Fruit fly (Drosophila melanogaster) whole organism, embryonic: ENCODE measurements around the gene CG32568.

ENCODE experiments used
- Blimp-1 ChIP-seq: fragments of 200-800 bp; sonication (Bioruptor generic); optimal IDR thresholded peaks from 3 replicates; lab custom pipeline; 2018; ENCODE audit warnings: missing biosample characterization, missing genetic modification characterization, mild to moderate bottlenecking, moderate library complexity, missing genetic modification reagents
- CG10543 ChIP-seq: fragments of 200-800 bp; sonication (Bioruptor generic); optimal IDR thresholded peaks from 3 replicates; lab custom pipeline; 2017; ENCODE audit warnings: missing biosample characterization, mild to moderate bottlenecking, missing genetic modification characterization, moderate library complexity
- CG10654 ChIP-seq: fragments of 200-800 bp; sonication (Bioruptor generic); optimal IDR thresholded peaks from 2 replicates; lab custom pipeline; 2016; ENCODE audit warnings: missing biosample characterization, missing genetic modification characterization
- CG14965 ChIP-seq: fragments of 200-800 bp; sonication (Bioruptor generic); optimal IDR thresholded peaks from 2 replicates; lab custom pipeline; 2016; ENCODE audit warnings: missing biosample characterization, missing genetic modification characterization, borderline replicate concordance
- CG15011 ChIP-seq: fragments of 200-800 bp; sonication (Bioruptor generic); optimal IDR thresholded peaks from 3 replicates; lab custom pipeline; 2018; ENCODE audit warnings: missing biosample characterization, mild to moderate bottlenecking, missing genetic modification characterization
- CG17186 ChIP-seq: fragments of 200-800 bp; sonication (Bioruptor generic); optimal IDR thresholded peaks from 3 replicates; lab custom pipeline; 2017; ENCODE audit warnings: missing biosample characterization, missing genetic modification reagents, missing genetic modification characterization
- CG17802 ChIP-seq: fragments of 200-800 bp; sonication (Bioruptor generic); optimal IDR thresholded peaks from 2 replicates; lab custom pipeline; 2018; ENCODE audit warnings: missing biosample characterization, mild to moderate bottlenecking, missing genetic modification characterization, moderate library complexity
- CG1792 ChIP-seq: fragments of 200-800 bp; sonication (Bioruptor generic); optimal IDR thresholded peaks from 2 replicates; lab custom pipeline; 2016; ENCODE audit warnings: missing biosample characterization, missing genetic modification characterization
- CG2889 ChIP-seq: fragments of 200-800 bp; sonication (Bioruptor generic); IDR thresholded peaks from 3 replicates; pipeline ENCODE4 v1.3.6; 2022; ENCODE audit warnings: missing biosample characterization, missing genetic modification characterization
- CG30020 ChIP-seq: fragments of 200-800 bp; optimal IDR thresholded peaks from 2 replicates; lab custom pipeline; 2019; ENCODE audit warnings: missing biosample characterization, mild to moderate bottlenecking, missing genetic modification characterization, moderate library complexity
- CG31224 ChIP-seq: fragments of 200-800 bp; sonication (Bioruptor generic); IDR thresholded peaks from 2 replicates; pipeline ENCODE4 v1.3.6; 2022; ENCODE audit warnings: missing biosample characterization, missing genetic modification characterization
- CG32532 ChIP-seq: fragments of 200-800 bp; sonication (Bioruptor generic); IDR thresholded peaks from 2 replicates; pipeline ENCODE4 v1.3.6; 2022; ENCODE audit warnings: missing biosample characterization, missing genetic modification characterization
- CG32767 ChIP-seq: fragments of 200-800 bp; sonication (Bioruptor generic); IDR thresholded peaks from 2 replicates; pipeline ENCODE4 v1.3.6; 2022; ENCODE audit warnings: missing biosample characterization, missing genetic modification characterization
- CG32772 ChIP-seq: fragments of 200-800 bp; sonication (Bioruptor generic); IDR thresholded peaks from 2 replicates; pipeline ENCODE4 v1.3.6; 2022; ENCODE audit warnings: missing biosample characterization, missing genetic modification characterization
- CG5180 ChIP-seq: fragments of 200-800 bp; sonication (Bioruptor generic); optimal IDR thresholded peaks from 3 replicates; lab custom pipeline; 2017; ENCODE audit warnings: missing biosample characterization, missing genetic modification characterization, mild to moderate bottlenecking, moderate library complexity, missing genetic modification reagents
- CG7839 ChIP-seq: fragments of 200-800 bp; sonication (Bioruptor generic); optimal IDR thresholded peaks from 3 replicates; lab custom pipeline; 2018; ENCODE audit warnings: missing biosample characterization, mild to moderate bottlenecking, missing genetic modification characterization, moderate library complexity
- CG7928 ChIP-seq: fragments of 200-800 bp; sonication (Bioruptor generic); optimal IDR thresholded peaks from 2 replicates; lab custom pipeline; 2017; ENCODE audit warnings: missing biosample characterization, mild to moderate bottlenecking, missing genetic modification characterization
- CG7963 ChIP-seq: fragments of 200-800 bp; sonication (Bioruptor generic); IDR thresholded peaks from 3 replicates; pipeline ENCODE4 v1.3.6; 2022; ENCODE audit warnings: missing biosample characterization, missing genetic modification characterization; ENCODE audit not compliant: partially characterized antibody
- CG8359 ChIP-seq: fragments of 200-800 bp; sonication (Bioruptor generic); optimal IDR thresholded peaks from 2 replicates; lab custom pipeline; 2017; ENCODE audit warnings: missing biosample characterization, mild to moderate bottlenecking, missing genetic modification characterization, borderline replicate concordance
- CG8944 ChIP-seq: fragments of 200-800 bp; sonication (Bioruptor generic); optimal IDR thresholded peaks from 3 replicates; lab custom pipeline; 2016; ENCODE audit warnings: missing biosample characterization, missing genetic modification characterization
- CG9876 ChIP-seq: fragments of 200-800 bp; sonication (Bioruptor generic); optimal IDR thresholded peaks from 2 replicates; lab custom pipeline; 2016; ENCODE audit warnings: missing biosample characterization, missing genetic modification characterization
- Dek ChIP-seq: fragments of 200-800 bp; sonication (Bioruptor generic); optimal IDR thresholded peaks from 3 replicates; lab custom pipeline; 2019; ENCODE audit warnings: missing biosample characterization, mild to moderate bottlenecking, missing genetic modification characterization, moderate library complexity
- Dip2 ChIP-seq: fragments of 200-800 bp; sonication (Bioruptor generic); IDR thresholded peaks from 2 replicates; pipeline ENCODE4 v1.3.6; 2022; ENCODE audit warnings: missing biosample characterization, missing genetic modification characterization
- HLHmδ ChIP-seq: fragments of 200-800 bp; sonication (Bioruptor generic); optimal IDR thresholded peaks from 2 replicates; lab custom pipeline; 2018; ENCODE audit warnings: missing biosample characterization, mild to moderate bottlenecking, missing genetic modification characterization, moderate library complexity
- Hmr ChIP-seq: fragments of 200-800 bp; sonication (Bioruptor generic); optimal IDR thresholded peaks from 3 replicates; lab custom pipeline; 2017; ENCODE audit warnings: mild to moderate bottlenecking, missing biosample characterization, missing genetic modification reagents, missing genetic modification characterization
- Hsf ChIP-seq: fragments of 200-800 bp; sonication (Bioruptor generic); optimal IDR thresholded peaks from 3 replicates; lab custom pipeline; 2016; ENCODE audit warnings: missing biosample characterization, missing genetic modification characterization
- Optix ChIP-seq: fragments of 200-800 bp; sonication (Bioruptor generic); IDR thresholded peaks from 3 replicates; pipeline ENCODE4 v1.3.6; 2022; ENCODE audit warnings: missing biosample characterization, missing genetic modification characterization
- Spps ChIP-seq: fragments of 200-800 bp; sonication (Bioruptor generic); optimal IDR thresholded peaks from 2 replicates; lab custom pipeline; 2018; ENCODE audit warnings: missing biosample characterization, mild to moderate bottlenecking, missing genetic modification characterization
- Stat92E ChIP-seq, 3 experiments: fragments of >200 bp in 2 of 3; fragments of 200-800 bp in 1 of 3; sonication (Bioruptor generic) in 1 of 3; optimal IDR thresholded peaks; 2 replicates each; lab custom pipeline; 2017 to 2019; ENCODE audit warnings: missing biosample characterization in 3 of 3, missing genetic modification characterization in 3 of 3, mild to moderate bottlenecking in 1 of 3, moderate library complexity in 1 of 3
- aop ChIP-seq: fragments of 200-800 bp; sonication (Bioruptor generic); IDR thresholded peaks from 2 replicates; pipeline ENCODE4 v1.3.6; 2022; ENCODE audit warnings: missing biosample characterization, missing genetic modification characterization
- ato ChIP-seq: fragments of 200-800 bp; sonication (Bioruptor generic); IDR thresholded peaks from 2 replicates; pipeline ENCODE4 v1.3.6; 2022; ENCODE audit warnings: missing biosample characterization, missing genetic modification characterization; ENCODE audit not compliant: partially characterized antibody
- btn ChIP-seq: fragments of 200-800 bp; sonication (Bioruptor generic); optimal IDR thresholded peaks from 2 replicates; lab custom pipeline; 2016; ENCODE audit warnings: missing biosample characterization, missing genetic modification characterization
- crc ChIP-seq: fragments of 200-800 bp; sonication (Bioruptor generic); optimal IDR thresholded peaks from 2 replicates; lab custom pipeline; 2016; ENCODE audit warnings: missing biosample characterization, missing genetic modification characterization
- dmrt11E ChIP-seq: fragments of 200-800 bp; sonication (Bioruptor generic); optimal IDR thresholded peaks from 3 replicates; lab custom pipeline; 2018; ENCODE audit warnings: missing biosample characterization, mild to moderate bottlenecking, missing genetic modification characterization, moderate library complexity
- emc ChIP-seq: fragments of 200-800 bp; sonication (Bioruptor generic); optimal IDR thresholded peaks from 2 replicates; lab custom pipeline; 2016; ENCODE audit warnings: missing biosample characterization, missing genetic modification characterization
- exex ChIP-seq: fragments of 200-800 bp; sonication (Bioruptor generic); optimal IDR thresholded peaks from 4 replicates; lab custom pipeline; 2018; ENCODE audit warnings: missing biosample characterization, mild to moderate bottlenecking, missing genetic modification characterization, moderate library complexity
- gce ChIP-seq: fragments of 200-800 bp; sonication (Bioruptor generic); IDR thresholded peaks from 3 replicates; pipeline ENCODE4 v1.3.6; 2022; ENCODE audit warnings: missing biosample characterization, missing genetic modification characterization
- gsb-n ChIP-seq: fragments of 200-800 bp; sonication (Bioruptor generic); optimal IDR thresholded peaks from 3 replicates; lab custom pipeline; 2018; ENCODE audit warnings: missing biosample characterization, mild to moderate bottlenecking, missing genetic modification characterization
- hb ChIP-seq: fragments of 200-800 bp; sonication (Bioruptor generic); IDR thresholded peaks from 3 replicates; pipeline ENCODE4 v1.3.6; 2022; ENCODE audit warnings: missing biosample characterization, missing genetic modification characterization; ENCODE audit not compliant: partially characterized antibody
- insv ChIP-seq, 2 experiments: fragments of 200-800 bp; sonication (Bioruptor generic); optimal IDR thresholded peaks; 3 replicates each; lab custom pipeline; 2016 to 2018; ENCODE audit warnings: missing biosample characterization in 2 of 2, missing genetic modification characterization in 2 of 2
- jumu ChIP-seq: fragments of 200-800 bp; sonication (Bioruptor generic); optimal IDR thresholded peaks from 3 replicates; lab custom pipeline; 2016; ENCODE audit warnings: missing biosample characterization, missing genetic modification characterization
- klu ChIP-seq: fragments of 200-800 bp; sonication (Bioruptor generic); IDR thresholded peaks from 2 replicates; pipeline ENCODE4 v1.3.6; 2022; ENCODE audit warnings: missing biosample characterization, missing genetic modification characterization
- mam ChIP-seq: fragments of 200-800 bp; sonication (Bioruptor generic); optimal IDR thresholded peaks from 3 replicates; lab custom pipeline; 2016; ENCODE audit warnings: missing biosample characterization, missing genetic modification characterization
- ro ChIP-seq: fragments of 200-800 bp; sonication (Bioruptor generic); IDR thresholded peaks from 2 replicates; pipeline ENCODE4 v1.3.6; 2022; ENCODE audit warnings: missing biosample characterization, missing genetic modification characterization
- sc ChIP-seq, 3 experiments: fragments of >200 bp in 2 of 3; fragments of 200-800 bp in 1 of 3; sonication (Bioruptor generic) in 1 of 3; optimal IDR thresholded peaks; 2 replicates in 2 of 3; 3 replicates in 1 of 3; lab custom pipeline; 2017; ENCODE audit warnings: mild to moderate bottlenecking in 1 of 3, missing biosample characterization in 1 of 3, missing genetic modification characterization in 1 of 3, missing genetic modification reagents in 1 of 3
- sd ChIP-seq: fragments of 200-800 bp; sonication (Bioruptor generic); optimal IDR thresholded peaks from 3 replicates; lab custom pipeline; 2018; ENCODE audit warnings: missing biosample characterization, mild to moderate bottlenecking, missing genetic modification characterization, moderate library complexity
- sens ChIP-seq: fragments of 200-800 bp; sonication (Bioruptor generic); peaks from one replicate; lab custom pipeline; 2016; ENCODE audit warnings: missing biosample characterization, missing genetic modification characterization

Gene CG32568

dm6 chrX:16772882-16773827, 32.4 kb downstream of the CG32568 start (continued):
- no peak for TF ChIP-seq Stat92E (GFP tag; optimal IDR thresholded peaks at IDR 0.05; lab: Kevin White, UChicago)
- TF ChIP-seq gsb-n (tag; lab: Kevin White, UChicago) = peak; percentile 12
- peak; percentile 75 for TF ChIP-seq CG7839 (tag; lab: Kevin White, UChicago)
- peak; percentile 9 for TF ChIP-seq btn (GFP tag; lab: Kevin White, UChicago)
- peak; percentile 74; the same call in 2 of the 3 replicates for TF ChIP-seq Optix
- TF ChIP-seq CG8359 (GFP tag; lab: Kevin White, UChicago) = peak; percentile 28
- peak; percentile 96 for TF ChIP-seq sens (GFP tag; lab: Kevin White, UChicago)
- TF ChIP-seq sc (optimal IDR thresholded peaks at IDR 0.05; lab: Kevin White, UChicago) = no peak
- TF ChIP-seq sc (GFP tag; optimal IDR thresholded peaks at IDR 0.05; lab: Kevin White, UChicago) = no peak
- no peak for TF ChIP-seq crc (GFP tag; lab: Kevin White, UChicago)
- TF ChIP-seq CG10654 (GFP tag; lab: Kevin White, UChicago) = peak; percentile 34
- TF ChIP-seq CG9876 (GFP tag; lab: Kevin White, UChicago) = no peak
- no peak for TF ChIP-seq CG17186 (GFP tag; lab: Kevin White, UChicago)
- peak; percentile 58 for TF ChIP-seq CG32767 (GFP tag; lab: Robert Waterston, UW)
- no peak for TF ChIP-seq sd (tag; lab: Kevin White, UChicago)
- no peak for TF ChIP-seq CG10543 (GFP tag; lab: Kevin White, UChicago)
- TF ChIP-seq insv (GFP tag; optimal IDR thresholded peaks at IDR 0.05; lab: Kevin White, UChicago) = no peak
- TF ChIP-seq Hsf = peak; percentile 33
- no peak for TF ChIP-seq emc (GFP tag; lab: Kevin White, UChicago)
- TF ChIP-seq CG8944 (GFP tag; lab: Kevin White, UChicago) = peak; percentile 9
- peak; percentile 64; the same call in 1 of the 2 replicates for TF ChIP-seq CG32772 (GFP tag; lab: Robert Waterston, UW)
- no peak for TF ChIP-seq aop (GFP tag; lab: Robert Waterston, UW)
- no peak for TF ChIP-seq CG30020 (tag; lab: Kevin White, UChicago)
- TF ChIP-seq hb = no peak
- TF ChIP-seq Spps (tag; lab: Kevin White, UChicago) = peak; percentile 66
- TF ChIP-seq klu (GFP tag; lab: Robert Waterston, UW) = no peak
- no peak for TF ChIP-seq CG7928 (GFP tag; lab: Kevin White, UChicago)
- TF ChIP-seq Dek (tag; lab: Kevin White, UChicago) = no peak
- TF ChIP-seq exex (tag; lab: Kevin White, UChicago) = no peak
- TF ChIP-seq ato (GFP tag; lab: Robert Waterston, UW) = no peak
- TF ChIP-seq HLHmδ (GFP tag; lab: Kevin White, UChicago) = no peak
- TF ChIP-seq CG5180 = no peak
- no peak for TF ChIP-seq CG7963 (GFP tag; lab: Robert Waterston, UW)
- TF ChIP-seq CG14965 (GFP tag; lab: Kevin White, UChicago) = no peak
- TF ChIP-seq ro (GFP tag; lab: Robert Waterston, UW) = 0 out of 2 replicates have a peak, but pooled peaks have one; percentile 15
- TF ChIP-seq Hmr (GFP tag; lab: Kevin White, UChicago) = no peak
- TF ChIP-seq CG32532 (GFP tag; lab: Robert Waterston, UW) = peak; percentile 55; the same call in 1 of the 2 replicates
- peak; percentile 75 for TF ChIP-seq jumu (GFP tag; lab: Kevin White, UChicago)
- peak; percentile 78 for TF ChIP-seq gce
- TF ChIP-seq CG2889 (GFP tag; lab: Robert Waterston, UW) = no peak
- no peak for TF ChIP-seq CG1792 (GFP tag; lab: Kevin White, UChicago)
- TF ChIP-seq CG15011 = no peak
- no peak for TF ChIP-seq CG31224
- peak; percentile 44 for TF ChIP-seq dmrt11E (tag; lab: Kevin White, UChicago)
- peak; percentile 30 for TF ChIP-seq CG17802 (tag; lab: Kevin White, UChicago)
- no peak for TF ChIP-seq Dip2 (GFP tag; lab: Robert Waterston, UW)
- TF ChIP-seq Blimp-1 (GFP tag; lab: Kevin White, UChicago) = peak; percentile 73
- peak; percentile 61 for TF ChIP-seq mam (GFP tag; lab: Kevin White, UChicago)
